Fruit fly (Drosophila melanogaster) whole organism: Measurements from ENCODE around the gene Zyx.

Experiments
- Dll ChIP-seq: fragments of >200 bp; optimal IDR thresholded peaks from 2 replicates; lab custom pipeline; 2017
- psq ChIP-seq: fragments of >200 bp; optimal IDR thresholded peaks from 2 replicates; lab custom pipeline; 2017

DNA sequence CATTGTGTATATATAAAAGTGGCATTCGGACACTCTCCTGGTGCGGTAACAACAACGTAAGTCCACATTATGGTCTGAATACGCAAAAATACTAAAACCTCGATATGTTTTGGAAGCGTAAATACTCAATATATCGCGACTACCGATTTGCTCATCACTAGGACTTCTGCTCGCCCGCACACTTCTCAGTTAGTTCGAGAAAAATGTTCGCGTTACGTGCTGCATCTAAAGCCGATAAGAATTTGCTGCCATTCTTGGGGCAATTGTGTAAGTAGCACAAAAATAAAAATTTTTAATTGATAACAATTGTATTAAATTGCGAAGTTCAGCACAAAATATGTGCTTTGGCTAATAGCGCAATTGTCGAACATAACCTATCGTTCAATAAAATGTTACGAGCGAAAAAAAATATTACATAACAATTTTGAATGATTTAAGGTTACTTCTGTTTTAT lies 33.1 kb downstream of the Zyx start, which contains the start of gene CG11076:
- no peak for TF ChIP-seq psq (lab: Kevin White, UChicago)
- TF ChIP-seq Dll (lab: Kevin White, UChicago), result no peak
